Worm (Caenorhabditis elegans) whole organism, late embryonic: ENCODE data around the gene ncx-6.
"Not testable (repeated sequence)": the region's sequence is repeated elsewhere in the genome, so short reads cannot be mapped to it uniquely, and the experiment has no call there.

Experiments used
- C08G9.2 ChIP-seq: sonication (generic microtip); optimal IDR thresholded peaks from 2 replicates; lab custom pipeline; 2016; ENCODE audit warnings: mild to moderate bottlenecking, missing genetic modification characterization, moderate library complexity, missing compliant biosample characterization
- F13H6.1 ChIP-seq: sonication (generic microtip); optimal IDR thresholded peaks from 2 replicates; lab custom pipeline; 2016; ENCODE audit warnings: missing genetic modification characterization, missing compliant biosample characterization
- K02D7.2 ChIP-seq: sonication (generic microtip); optimal IDR thresholded peaks from 2 replicates; lab custom pipeline; 2017; ENCODE audit warnings: mild to moderate bottlenecking, missing genetic modification characterization, missing compliant biosample characterization
- K09A11.1 ChIP-seq: sonication (generic microtip); optimal IDR thresholded peaks from 2 replicates; lab custom pipeline; 2017; ENCODE audit warnings: antibody characterized with exemption, mild to moderate bottlenecking, missing genetic modification characterization, missing compliant biosample characterization; ENCODE audit not compliant: insufficient read depth
- T23F11.4 ChIP-seq: fragments of 200-800 bp; sonication (Bioruptor generic); optimal IDR thresholded peaks from 2 replicates; lab custom pipeline; 2018; ENCODE audit warnings: mild to moderate bottlenecking, missing genetic modification characterization, missing compliant biosample characterization
- ceh-14 ChIP-seq: sonication (generic microtip); optimal IDR thresholded peaks from 2 replicates; lab custom pipeline; 2016; ENCODE audit warnings: missing genotype, missing genetic modification characterization, missing compliant biosample characterization
- ceh-18 ChIP-seq: sonication (generic microtip); optimal IDR thresholded peaks from 2 replicates; lab custom pipeline; 2016; ENCODE audit warnings: missing genetic modification characterization, missing compliant biosample characterization
- ceh-19 ChIP-seq: fragments of 200-800 bp; sonication (Bioruptor generic); optimal IDR thresholded peaks from 2 replicates; lab custom pipeline; 2018; ENCODE audit warnings: mild to moderate bottlenecking, missing genetic modification characterization, missing compliant biosample characterization
- ceh-2 ChIP-seq: sonication (generic microtip); optimal IDR thresholded peaks from 2 replicates; lab custom pipeline; 2016; ENCODE audit warnings: missing genotype, missing genetic modification characterization, missing compliant biosample characterization
- ceh-22 ChIP-seq: sonication (generic microtip); optimal IDR thresholded peaks from 2 replicates; lab custom pipeline; 2017; ENCODE audit warnings: missing biosample characterization, missing genetic modification characterization
- ceh-30 ChIP-seq: fragments of 150-350 bp; optimal IDR thresholded peaks from 2 replicates; lab custom pipeline; 2014; ENCODE audit warnings: missing biosample characterization, missing genetic modification characterization
- ceh-31 ChIP-seq: sonication (generic microtip); optimal IDR thresholded peaks from 2 replicates; lab custom pipeline; 2016; ENCODE audit warnings: missing genetic modification characterization, missing compliant biosample characterization
- ceh-34 ChIP-seq: sonication (generic microtip); optimal IDR thresholded peaks from 2 replicates; lab custom pipeline; 2016; ENCODE audit warnings: mild to moderate bottlenecking, missing genetic modification characterization, missing compliant biosample characterization
- ceh-45 ChIP-seq: fragments of 200-800 bp; sonication (Bioruptor generic); IDR thresholded peaks from 2 replicates; pipeline ENCODE4 v1.3.6; 2022; ENCODE audit warnings: missing genetic modification reagents, missing genetic modification characterization, missing compliant biosample characterization
- ceh-48 ChIP-seq: sonication (generic microtip); optimal IDR thresholded peaks from 2 replicates; lab custom pipeline; 2016; ENCODE audit warnings: missing genetic modification characterization, inconsistent platforms, missing compliant biosample characterization
- ceh-6 ChIP-seq: fragments of 200-800 bp; sonication (Bioruptor generic); optimal IDR thresholded peaks from 2 replicates; lab custom pipeline; 2018; ENCODE audit warnings: mild to moderate bottlenecking, missing genetic modification characterization, missing compliant biosample characterization
- che-1 ChIP-seq: sonication (generic microtip); optimal IDR thresholded peaks from 2 replicates; lab custom pipeline; 2016; ENCODE audit warnings: mild to moderate bottlenecking, missing genetic modification characterization, missing compliant biosample characterization
- dve-1 ChIP-seq: sonication (generic microtip); optimal IDR thresholded peaks from 2 replicates; lab custom pipeline; 2017; ENCODE audit warnings: antibody characterized with exemption, mild to moderate bottlenecking, missing genetic modification characterization, missing compliant biosample characterization
- elt-2 ChIP-seq: sonication (generic microtip); optimal IDR thresholded peaks from 2 replicates; lab custom pipeline; 2016; ENCODE audit warnings: missing genetic modification reagents, missing genetic modification characterization, missing compliant biosample characterization
- elt-4 ChIP-seq: sonication (generic microtip); optimal IDR thresholded peaks from 2 replicates; lab custom pipeline; 2016; ENCODE audit warnings: missing genetic modification characterization, missing compliant biosample characterization
- ets-4 ChIP-seq: sonication (generic microtip); optimal IDR thresholded peaks from 2 replicates; lab custom pipeline; 2016; ENCODE audit warnings: missing genetic modification characterization, missing compliant biosample characterization
- eyg-1 ChIP-seq: sonication (generic microtip); optimal IDR thresholded peaks from 2 replicates; lab custom pipeline; 2016; ENCODE audit warnings: missing genotype, missing genetic modification characterization, missing compliant biosample characterization
- fkh-6 ChIP-seq: sonication (generic microtip); optimal IDR thresholded peaks from 2 replicates; lab custom pipeline; 2016; ENCODE audit warnings: missing genetic modification characterization, missing compliant biosample characterization
- hlh-15 ChIP-seq: sonication (generic microtip); optimal IDR thresholded peaks from 2 replicates; lab custom pipeline; 2016; ENCODE audit warnings: missing genetic modification characterization, missing compliant biosample characterization
- hlh-8 ChIP-seq: sonication (generic microtip); optimal IDR thresholded peaks from 2 replicates; lab custom pipeline; 2016; ENCODE audit warnings: missing genotype, missing genetic modification characterization, missing compliant biosample characterization
- nfya-1 ChIP-seq: sonication (generic microtip); optimal IDR thresholded peaks from 2 replicates; lab custom pipeline; 2017; ENCODE audit warnings: missing genetic modification characterization, mild to moderate bottlenecking, missing compliant biosample characterization, antibody characterized with exemption, moderate library complexity
- nhr-11 ChIP-seq: fragments of 150-350 bp; optimal IDR thresholded peaks from 2 replicates; lab custom pipeline; 2014; ENCODE audit warnings: missing biosample characterization, missing genetic modification characterization
- nhr-232 ChIP-seq: sonication (generic microtip); optimal IDR thresholded peaks from 2 replicates; lab custom pipeline; 2016; ENCODE audit warnings: missing genetic modification characterization, missing compliant biosample characterization
- odd-2 ChIP-seq: sonication (generic microtip); optimal IDR thresholded peaks from 2 replicates; lab custom pipeline; 2017; ENCODE audit warnings: antibody characterized with exemption, mild to moderate bottlenecking, missing genetic modification characterization, missing compliant biosample characterization
- pqm-1 ChIP-seq: sonication (generic microtip); optimal IDR thresholded peaks from 2 replicates; lab custom pipeline; 2016; ENCODE audit warnings: missing genetic modification characterization, missing compliant biosample characterization
- pros-1 ChIP-seq: fragments of 150-350 bp; optimal IDR thresholded peaks from 2 replicates; lab custom pipeline; 2014; ENCODE audit warnings: missing biosample characterization, missing genetic modification reagents, missing genetic modification characterization
- ref-2 ChIP-seq: sonication (generic microtip); optimal IDR thresholded peaks from 2 replicates; lab custom pipeline; 2016; ENCODE audit warnings: missing genetic modification characterization, missing compliant biosample characterization
- rnt-1 ChIP-seq: sonication (generic microtip); optimal IDR thresholded peaks from 2 replicates; lab custom pipeline; 2016; ENCODE audit warnings: missing genetic modification characterization, missing compliant biosample characterization
- sdc-2 ChIP-seq: sonication (generic microtip); optimal IDR thresholded peaks from 2 replicates; lab custom pipeline; 2016; ENCODE audit warnings: missing genotype, missing genetic modification characterization, missing compliant biosample characterization
- sox-2 ChIP-seq: fragments of 200-800 bp; sonication (Bioruptor generic); IDR thresholded peaks from 2 replicates; pipeline ENCODE4 v1.3.6; 2022; ENCODE audit warnings: missing genetic modification reagents, missing genetic modification characterization, missing compliant biosample characterization
- sox-4 ChIP-seq: sonication (generic microtip); optimal IDR thresholded peaks from 2 replicates; lab custom pipeline; 2017; ENCODE audit warnings: mild to moderate bottlenecking, missing genetic modification characterization, inconsistent platforms, missing compliant biosample characterization
- tbx-2 ChIP-seq: sonication (generic microtip); optimal IDR thresholded peaks from 2 replicates; lab custom pipeline; 2016; ENCODE audit warnings: missing genetic modification characterization, missing compliant biosample characterization
- tbx-7 ChIP-seq: sonication (generic microtip); optimal IDR thresholded peaks from 2 replicates; lab custom pipeline; 2016; ENCODE audit warnings: missing genotype, missing genetic modification characterization, missing compliant biosample characterization
- ttx-3 ChIP-seq: sonication (generic microtip); optimal IDR thresholded peaks from 2 replicates; lab custom pipeline; 2016; ENCODE audit warnings: missing genetic modification reagents, missing genetic modification characterization, missing compliant biosample characterization
- unc-3 ChIP-seq, 2 experiments: fragments of 200-800 bp in 1 of 2; sonication (Bioruptor generic) in 1 of 2; sonication (generic microtip) in 1 of 2; conservative IDR thresholded peaks in 1 of 2; optimal IDR thresholded peaks in 1 of 2; 2 replicates each; pipeline versions ENCODE4 v1.3.6 to Lab custom; 2016 to 2022; ENCODE audit warnings: missing compliant biosample characterization in 2 of 2, missing genetic modification characterization in 2 of 2, missing genetic modification reagents in 1 of 2
- unc-42 ChIP-seq: sonication (generic microtip); optimal IDR thresholded peaks from 2 replicates; lab custom pipeline; 2016; ENCODE audit warnings: missing genotype, missing genetic modification characterization, missing compliant biosample characterization
- unc-55 ChIP-seq: sonication (generic microtip); optimal IDR thresholded peaks from 2 replicates; lab custom pipeline; 2017; ENCODE audit warnings: missing biosample characterization, missing genetic modification reagents, missing genetic modification characterization

ncx-6 gene

DNA sequence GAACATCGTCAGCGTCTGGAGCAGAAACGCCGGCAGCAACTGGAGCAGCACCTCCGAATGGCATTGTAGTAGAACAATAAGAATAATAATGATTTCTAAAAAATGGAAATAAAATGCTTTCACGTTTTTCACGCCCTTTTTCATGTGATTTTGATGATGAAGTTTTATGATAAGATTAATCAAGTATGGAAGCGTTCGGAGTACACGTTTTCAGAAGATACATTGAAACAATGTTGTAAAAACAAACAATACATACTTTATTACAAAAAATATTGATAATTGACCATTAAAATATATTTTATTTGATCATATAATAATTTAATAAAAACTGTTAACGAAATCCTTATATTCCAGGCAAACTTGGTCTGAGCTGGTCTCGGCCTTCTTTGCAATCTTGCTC, 32.5 kb downstream of the ncx-6 start, which contains the start of gene C07A9.13:
TSS of gene C07A9.13 (minus strand) at position 101 of the 400 bp plus-strand sequence.
- TF ChIP-seq rnt-1, K02D7.2, ceh-30 (tag; lab: Kevin White, UChicago): not testable (repeated sequence)

- no peak for TF ChIP-seq ceh-19
- peak; percentile 5 for TF ChIP-seq nhr-11 (tag; lab: Kevin White, UChicago)
These were observed 34.9 kb downstream of the ncx-6 start, which contains the start of gene ugt-60 for ce11 chrIII:9678819-9679218. TSS of gene ugt-60 (minus strand) at chrIII:9679051.

DNA sequence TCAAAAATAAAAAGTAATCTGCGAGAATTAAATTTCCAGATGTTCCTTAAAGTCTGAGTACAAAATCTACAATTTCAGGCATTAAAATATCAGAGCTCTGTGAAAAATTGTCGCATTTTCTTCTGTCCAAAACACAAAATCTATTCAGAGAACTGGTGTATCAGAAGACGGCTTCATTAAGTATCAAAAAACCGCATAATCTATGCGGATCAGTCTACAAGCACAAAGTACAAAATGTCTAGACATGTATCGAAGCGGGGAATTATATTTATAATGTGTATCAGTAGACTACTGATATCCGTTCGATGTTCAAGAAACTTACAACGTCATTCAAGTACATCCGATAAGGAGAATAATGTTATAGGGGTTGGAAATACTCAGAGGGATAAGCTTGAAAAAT, 44.2 kb downstream of the ncx-6 start:
- TF ChIP-seq ceh-31 (tag; lab: Kevin White, UChicago), result no peak
- no peak for TF ChIP-seq ceh-48 (tag; lab: Kevin White, UChicago)
- TF ChIP-seq ceh-30 (tag; lab: Kevin White, UChicago), result no peak
- TF ChIP-seq sox-4 (tag; lab: Kevin White, UChicago), result no peak
- no peak for TF ChIP-seq ceh-34 (tag; lab: Kevin White, UChicago)
- no peak for TF ChIP-seq nfya-1 (tag; lab: Kevin White, UChicago)
- TF ChIP-seq ceh-45 (GFP tag; lab: Robert Waterston, UW), result no peak
- TF ChIP-seq tbx-7 (tag; lab: Kevin White, UChicago), result no peak
- TF ChIP-seq sox-2 (GFP tag; lab: Robert Waterston, UW), result no peak
- TF ChIP-seq elt-4 (tag; lab: Kevin White, UChicago), result no peak
- TF ChIP-seq fkh-6 (tag; lab: Kevin White, UChicago), result no peak
- TF ChIP-seq C08G9.2 (tag; lab: Kevin White, UChicago), result no peak
- TF ChIP-seq ceh-22 (tag; lab: Kevin White, UChicago), result no peak
- no peak for TF ChIP-seq nhr-232
- TF ChIP-seq, all 69 proteins: peak for 0

- TF ChIP-seq eyg-1 (tag; lab: Kevin White, UChicago), result peak; percentile 37
- TF ChIP-seq odd-2 (tag; lab: Kevin White, UChicago), result no peak
- peak; percentile 76 for TF ChIP-seq ceh-18 (tag; lab: Kevin White, UChicago)
- TF ChIP-seq hlh-15 (tag; lab: Kevin White, UChicago), result no peak
- no peak for TF ChIP-seq che-1 (tag; lab: Kevin White, UChicago)
- TF ChIP-seq ceh-6 (GFP tag; lab: Kevin White, UChicago), result peak; percentile 52
- TF ChIP-seq pros-1 (tag; lab: Kevin White, UChicago), result peak; percentile 68
- TF ChIP-seq unc-55 (GFP tag; lab: Kevin White, UChicago), result peak; percentile 7
- TF ChIP-seq unc-42 (tag; lab: Kevin White, UChicago), result peak; percentile 52
- TF ChIP-seq rnt-1 (tag; lab: Kevin White, UChicago), result no peak
- peak; percentile 88 for TF ChIP-seq tbx-2
- TF ChIP-seq nhr-232, result peak; percentile 24
- no peak for TF ChIP-seq K09A11.1
- 0 out of 2 replicates have a peak, but pooled peaks have one; percentile 4 for TF ChIP-seq unc-3 (GFP tag; conservative IDR thresholded peaks at IDR 0.05; lab: Robert Waterston, UW)
- no peak for TF ChIP-seq unc-3 (tag; optimal IDR thresholded peaks at IDR 0.05; lab: Kevin White, UChicago)
- TF ChIP-seq ets-4 (tag; lab: Kevin White, UChicago), result peak; percentile 38
- TF ChIP-seq elt-2 (tag; lab: Kevin White, UChicago), result peak; percentile 38
- TF ChIP-seq fkh-6 (tag; lab: Kevin White, UChicago), result peak; percentile 46
- TF ChIP-seq ttx-3 (tag; lab: Kevin White, UChicago), result no peak
- TF ChIP-seq C08G9.2 (tag; lab: Kevin White, UChicago), result peak; percentile 17
- peak; percentile 28 for TF ChIP-seq ceh-19
- TF ChIP-seq F13H6.1, result peak; percentile 43
- peak; percentile 53 for TF ChIP-seq dve-1 (tag; lab: Kevin White, UChicago)
- peak; percentile 69 for TF ChIP-seq nfya-1 (tag; lab: Kevin White, UChicago)
- no peak for TF ChIP-seq nhr-11 (tag; lab: Kevin White, UChicago)
- TF ChIP-seq ceh-2 (tag; lab: Kevin White, UChicago), result peak; percentile 15
- TF ChIP-seq hlh-8 (tag; lab: Kevin White, UChicago), result peak; percentile 18
- TF ChIP-seq sdc-2 (tag; lab: Kevin White, UChicago), result peak; percentile 12
- peak; percentile 83 for TF ChIP-seq pqm-1
- peak; percentile 67 for TF ChIP-seq ceh-31 (tag; lab: Kevin White, UChicago)
- peak; percentile 25 for TF ChIP-seq T23F11.4 (GFP tag; lab: Kevin White, UChicago)
- no peak for TF ChIP-seq sox-4 (tag; lab: Kevin White, UChicago)
- peak; percentile 80 for TF ChIP-seq ceh-34 (tag; lab: Kevin White, UChicago)
- peak; percentile 46 for TF ChIP-seq ceh-14 (tag; lab: Kevin White, UChicago)
- no peak for TF ChIP-seq sox-2 (GFP tag; lab: Robert Waterston, UW)
- TF ChIP-seq ref-2 (tag; lab: Kevin White, UChicago), result peak; percentile 70
These were observed 46.0 kb downstream of the ncx-6 start, which contains the start of gene C07A9.9 for ce11 chrIII:9667591-9668265. TSS of gene C07A9.9 (minus strand) at chrIII:9667641.
